Fruit fly (Drosophila melanogaster) whole organism, embryonic: ENCODE measurements around the gene ftz-f1.
A peak's percentile ranks its signal among the peaks of the same experiment; 100 is the strongest.

Source experiments
- B-H1 ChIP-seq: fragments of 200-800 bp; sonication (Bioruptor generic); IDR thresholded peaks from 3 replicates; pipeline ENCODE4 v1.3.6; 2022; ENCODE audit warnings: missing biosample characterization, missing genetic modification characterization
- CG10959 ChIP-seq: fragments of 200-800 bp; sonication (Bioruptor generic); IDR thresholded peaks from 2 replicates; pipeline ENCODE4 v1.3.6; 2022; ENCODE audit warnings: missing biosample characterization, missing genetic modification characterization
- CG12391 ChIP-seq: fragments of 200-800 bp; sonication (Bioruptor generic); optimal IDR thresholded peaks from 3 replicates; lab custom pipeline; 2018; ENCODE audit warnings: missing biosample characterization, mild to moderate bottlenecking, missing genetic modification characterization, moderate library complexity
- CG13424 ChIP-seq: fragments of 200-800 bp; sonication (Bioruptor generic); optimal IDR thresholded peaks from 2 replicates; lab custom pipeline; 2019; ENCODE audit warnings: missing biosample characterization, mild to moderate bottlenecking, missing genetic modification characterization, moderate library complexity
- CG13624 ChIP-seq: fragments of 200-800 bp; sonication (Bioruptor generic); optimal IDR thresholded peaks from 2 replicates; lab custom pipeline; 2016; ENCODE audit warnings: missing biosample characterization, missing genetic modification characterization
- CG15269 ChIP-seq: fragments of 200-800 bp; sonication (Bioruptor generic); optimal IDR thresholded peaks from 2 replicates; lab custom pipeline; 2018; ENCODE audit warnings: missing biosample characterization, mild to moderate bottlenecking, missing genetic modification characterization, moderate library complexity
- CG1529 ChIP-seq: fragments of 200-800 bp; sonication (Bioruptor generic); optimal IDR thresholded peaks from 3 replicates; lab custom pipeline; 2018; ENCODE audit warnings: missing biosample characterization, missing genetic modification characterization
- CG15514 ChIP-seq: fragments of 200-800 bp; sonication (Bioruptor generic); optimal IDR thresholded peaks from 3 replicates; lab custom pipeline; 2017; ENCODE audit warnings: missing biosample characterization, missing genetic modification characterization, mild to moderate bottlenecking, moderate library complexity, missing genetic modification reagents
- CG15696 ChIP-seq: fragments of 200-800 bp; sonication (Bioruptor generic); optimal IDR thresholded peaks from 2 replicates; lab custom pipeline; 2019; ENCODE audit warnings: missing biosample characterization, mild to moderate bottlenecking, missing genetic modification characterization, moderate library complexity
- CG1603 ChIP-seq: fragments of 200-800 bp; sonication (Bioruptor generic); optimal IDR thresholded peaks from 2 replicates; lab custom pipeline; 2019; ENCODE audit warnings: missing biosample characterization, mild to moderate bottlenecking, missing genetic modification characterization, moderate library complexity
- CG17361 ChIP-seq: fragments of 200-800 bp; sonication (Bioruptor generic); IDR thresholded peaks from 3 replicates; pipeline ENCODE4 v1.3.6; 2022; ENCODE audit warnings: missing biosample characterization, missing genetic modification characterization
- CG18476 ChIP-seq: fragments of 200-800 bp; sonication (Bioruptor generic); optimal IDR thresholded peaks from 2 replicates; lab custom pipeline; 2016; ENCODE audit warnings: missing biosample characterization, mild to moderate bottlenecking, missing genetic modification characterization
- CG31224 ChIP-seq: fragments of 200-800 bp; sonication (Bioruptor generic); IDR thresholded peaks from 2 replicates; pipeline ENCODE4 v1.3.6; 2022; ENCODE audit warnings: missing biosample characterization, missing genetic modification characterization
- CG32767 ChIP-seq: fragments of 200-800 bp; sonication (Bioruptor generic); IDR thresholded peaks from 2 replicates; pipeline ENCODE4 v1.3.6; 2022; ENCODE audit warnings: missing biosample characterization, missing genetic modification characterization
- CG3838 ChIP-seq: fragments of 200-800 bp; sonication (Bioruptor generic); optimal IDR thresholded peaks from 3 replicates; lab custom pipeline; 2016; ENCODE audit warnings: missing biosample characterization, missing genetic modification characterization
- CG6175 ChIP-seq: fragments of 200-800 bp; sonication (Bioruptor generic); IDR thresholded peaks from 3 replicates; pipeline ENCODE4 v1.3.6; 2022; ENCODE audit warnings: missing biosample characterization, missing genetic modification characterization
- CG6272 ChIP-seq: fragments of 200-800 bp; sonication (Bioruptor generic); IDR thresholded peaks from 2 replicates; pipeline ENCODE4 v1.3.6; 2022; ENCODE audit warnings: missing biosample characterization, missing genetic modification characterization
- CG6765 ChIP-seq: fragments of 200-800 bp; sonication (Bioruptor generic); optimal IDR thresholded peaks from 3 replicates; lab custom pipeline; 2017; ENCODE audit warnings: missing biosample characterization, mild to moderate bottlenecking, missing genetic modification characterization
- CG8281 ChIP-seq: fragments of 200-800 bp; sonication (Bioruptor generic); optimal IDR thresholded peaks from 2 replicates; lab custom pipeline; 2018; ENCODE audit warnings: missing biosample characterization, mild to moderate bottlenecking, missing genetic modification characterization, moderate library complexity
- CG9727 ChIP-seq: fragments of 200-800 bp; sonication (Bioruptor generic); optimal IDR thresholded peaks from 3 replicates; lab custom pipeline; 2017; ENCODE audit warnings: missing biosample characterization, mild to moderate bottlenecking, missing genetic modification characterization
- CTCF ChIP-seq: fragments of 200-800 bp; sonication (Bioruptor generic); optimal IDR thresholded peaks from 2 replicates; lab custom pipeline; 2017; ENCODE audit warnings: missing biosample characterization, mild to moderate bottlenecking, missing genetic modification characterization, moderate library complexity
- Chrac-16 ChIP-seq: fragments of 200-800 bp; sonication (Bioruptor generic); optimal IDR thresholded peaks from 3 replicates; lab custom pipeline; 2016; ENCODE audit warnings: missing biosample characterization, missing genetic modification characterization
- Doc3 ChIP-seq: fragments of 200-800 bp; sonication (Bioruptor generic); IDR thresholded peaks from 3 replicates; pipeline ENCODE4 v1.3.6; 2022; ENCODE audit warnings: missing biosample characterization, missing genetic modification characterization; ENCODE audit not compliant: partially characterized antibody
- E2f1 ChIP-seq: fragments of 200-800 bp; sonication (Bioruptor generic); IDR thresholded peaks from 2 replicates; pipeline ENCODE4 v1.3.6; 2022; ENCODE audit warnings: missing biosample characterization, missing genetic modification characterization
- Elba2 ChIP-seq: fragments of 200-800 bp; sonication (Bioruptor generic); optimal IDR thresholded peaks from 3 replicates; lab custom pipeline; 2016; ENCODE audit warnings: missing biosample characterization, missing genetic modification characterization
- Ets97D ChIP-seq: fragments of 200-800 bp; sonication (Bioruptor generic); optimal IDR thresholded peaks from 3 replicates; lab custom pipeline; 2016; ENCODE audit warnings: missing biosample characterization, missing genetic modification characterization
- Gug ChIP-seq: fragments of 200-800 bp; sonication (Bioruptor generic); IDR thresholded peaks from 4 replicates; pipeline ENCODE4 v1.3.6; 2022; ENCODE audit warnings: missing biosample characterization, missing genetic modification characterization
- Hmx ChIP-seq: fragments of 200-800 bp; sonication (Bioruptor generic); optimal IDR thresholded peaks from 2 replicates; lab custom pipeline; 2016; ENCODE audit warnings: missing biosample characterization, missing genetic modification characterization
- Hr39 ChIP-seq: fragments of >200 bp; optimal IDR thresholded peaks from 2 replicates; lab custom pipeline; 2017
- Hsf ChIP-seq: fragments of 200-800 bp; sonication (Bioruptor generic); optimal IDR thresholded peaks from 3 replicates; lab custom pipeline; 2016; ENCODE audit warnings: missing biosample characterization, missing genetic modification characterization
- NFAT ChIP-seq: fragments of 200-800 bp; sonication (Bioruptor generic); IDR thresholded peaks from 2 replicates; pipeline ENCODE4 v1.3.6; 2022; ENCODE audit warnings: missing biosample characterization, missing genetic modification characterization
- Pdp1 ChIP-seq, 2 experiments: fragments of 200-800 bp; sonication (Bioruptor generic); optimal IDR thresholded peaks; 3 replicates each; lab custom pipeline; 2016; ENCODE audit warnings: missing biosample characterization in 2 of 2, missing genetic modification characterization in 2 of 2, mild to moderate bottlenecking in 1 of 2, moderate library complexity in 1 of 2
- Poxn ChIP-seq: fragments of 200-800 bp; sonication (Bioruptor generic); IDR thresholded peaks from 2 replicates; pipeline ENCODE4 v1.3.6; 2022; ENCODE audit warnings: missing biosample characterization, missing genetic modification characterization
- ara ChIP-seq: fragments of 200-800 bp; sonication (Bioruptor generic); IDR thresholded peaks from 2 replicates; pipeline ENCODE4 v1.3.6; 2022; ENCODE audit warnings: missing biosample characterization, missing genetic modification characterization
- ash1 ChIP-seq: fragments of 200-800 bp; sonication (Bioruptor generic); optimal IDR thresholded peaks from 2 replicates; lab custom pipeline; 2018; ENCODE audit warnings: missing biosample characterization, mild to moderate bottlenecking, missing genetic modification characterization
- dimm ChIP-seq: fragments of 200-800 bp; sonication (Bioruptor generic); IDR thresholded peaks from 2 replicates; pipeline ENCODE4 v1.3.6; 2022; ENCODE audit warnings: missing biosample characterization, missing genetic modification characterization
- emc ChIP-seq: fragments of 200-800 bp; sonication (Bioruptor generic); optimal IDR thresholded peaks from 2 replicates; lab custom pipeline; 2016; ENCODE audit warnings: missing biosample characterization, missing genetic modification characterization
- fd3F ChIP-seq: fragments of 200-800 bp; sonication (Bioruptor generic); optimal IDR thresholded peaks from 2 replicates; lab custom pipeline; 2018; ENCODE audit warnings: missing biosample characterization, mild to moderate bottlenecking, missing genetic modification characterization, moderate library complexity
- hkb ChIP-seq, 2 experiments: fragments of 200-800 bp in 1 of 2; fragments of >200 bp in 1 of 2; sonication (Bioruptor generic) in 1 of 2; IDR thresholded peaks in 1 of 2; optimal IDR thresholded peaks in 1 of 2; 2 replicates each; pipeline versions ENCODE4 v1.3.6 to Lab custom; 2017 to 2022; ENCODE audit warnings: missing biosample characterization in 1 of 2, missing genetic modification characterization in 1 of 2
- inv ChIP-seq: fragments of 200-800 bp; sonication (Bioruptor generic); IDR thresholded peaks from 2 replicates; pipeline ENCODE4 v1.3.6; 2022; ENCODE audit warnings: missing biosample characterization, missing genetic modification characterization; ENCODE audit not compliant: partially characterized antibody
- kay ChIP-seq: fragments of 200-800 bp; sonication (Bioruptor generic); optimal IDR thresholded peaks from 2 replicates; lab custom pipeline; 2016; ENCODE audit warnings: missing biosample characterization, missing genetic modification characterization
- klu ChIP-seq: fragments of 200-800 bp; sonication (Bioruptor generic); IDR thresholded peaks from 2 replicates; pipeline ENCODE4 v1.3.6; 2022; ENCODE audit warnings: missing biosample characterization, missing genetic modification characterization
- kni ChIP-seq: fragments of 200-800 bp; sonication (Bioruptor generic); optimal IDR thresholded peaks from 3 replicates; lab custom pipeline; 2017; ENCODE audit warnings: mild to moderate bottlenecking, missing biosample characterization, missing genetic modification reagents, missing genetic modification characterization
- lov ChIP-seq, 2 experiments: fragments of 200-800 bp in 1 of 2; fragments of >200 bp in 1 of 2; sonication (Bioruptor generic) in 1 of 2; IDR thresholded peaks in 1 of 2; optimal IDR thresholded peaks in 1 of 2; 2 replicates in 1 of 2; 3 replicates in 1 of 2; pipeline versions ENCODE4 v1.3.6 to Lab custom; 2017 to 2022; ENCODE audit warnings: missing biosample characterization in 1 of 2, missing genetic modification characterization in 1 of 2
- luna ChIP-seq: fragments of 200-800 bp; sonication (Bioruptor generic); optimal IDR thresholded peaks from 2 replicates; lab custom pipeline; 2016; ENCODE audit warnings: missing biosample characterization, missing genetic modification characterization
- nau ChIP-seq: fragments of 200-800 bp; sonication (Bioruptor generic); optimal IDR thresholded peaks from 3 replicates; lab custom pipeline; 2017; ENCODE audit warnings: missing biosample characterization, mild to moderate bottlenecking, missing genetic modification characterization, missing genetic modification reagents
- psq ChIP-seq: fragments of 200-800 bp; sonication (Bioruptor generic); optimal IDR thresholded peaks from 2 replicates; lab custom pipeline; 2017; ENCODE audit warnings: missing biosample characterization, missing genetic modification characterization
- sd ChIP-seq: fragments of 200-800 bp; sonication (Bioruptor generic); optimal IDR thresholded peaks from 3 replicates; lab custom pipeline; 2018; ENCODE audit warnings: missing biosample characterization, mild to moderate bottlenecking, missing genetic modification characterization, moderate library complexity
- tup ChIP-seq: fragments of 200-800 bp; sonication (Bioruptor generic); optimal IDR thresholded peaks from 2 replicates; lab custom pipeline; 2016; ENCODE audit warnings: missing biosample characterization, mild to moderate bottlenecking, missing genetic modification characterization, moderate library complexity
- twi ChIP-seq: fragments of 200-800 bp; optimal IDR thresholded peaks from 2 replicates; lab custom pipeline; 2019; ENCODE audit warnings: missing biosample characterization, mild to moderate bottlenecking, missing genetic modification characterization, moderate library complexity

The ftz-f1 gene

DNA sequence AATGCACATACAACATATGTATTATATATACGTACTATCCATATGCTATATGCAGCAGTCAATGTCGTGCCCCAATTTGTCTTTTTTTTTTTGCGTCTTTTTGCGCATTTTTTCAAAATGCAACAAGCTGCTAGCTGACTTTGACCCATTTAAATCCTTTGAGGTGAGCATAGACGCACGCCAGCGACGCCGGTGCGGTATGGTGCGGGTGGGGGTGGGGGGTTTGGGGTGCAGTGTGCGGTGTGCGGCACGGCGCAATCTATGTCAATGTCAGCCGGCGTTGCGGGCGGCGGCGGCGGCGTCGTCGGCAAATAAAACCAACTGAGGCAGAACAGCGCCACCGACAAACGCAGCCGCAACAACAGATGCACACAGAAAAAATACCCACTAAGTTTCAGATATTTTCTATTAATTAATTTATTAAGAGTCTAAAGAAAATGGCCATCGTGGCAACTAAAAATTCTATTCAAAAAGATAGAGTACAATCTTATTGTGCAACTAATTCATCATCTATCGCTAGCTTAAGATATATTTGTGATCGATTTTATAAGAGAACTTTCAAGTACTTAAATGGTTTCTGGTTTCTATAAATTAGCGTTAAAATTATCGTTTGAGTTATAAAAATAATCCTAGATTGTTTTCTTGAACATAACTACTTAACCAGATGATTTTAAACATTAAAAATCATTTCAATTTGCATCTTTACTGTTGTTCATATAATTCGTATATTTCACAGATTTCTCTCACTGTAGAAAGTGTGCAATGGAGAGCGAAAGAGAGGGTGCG lies 5.9 kb downstream of the ftz-f1 start (continued):
- no peak for TF ChIP-seq hkb (optimal IDR thresholded peaks at IDR 0.05; lab: Kevin White, UChicago)
- TF ChIP-seq hkb (GFP tag; IDR thresholded peaks at IDR 0.05; lab: Robert Waterston, UW): peak; percentile 10; the same call in 1 of the 2 replicates
- TF ChIP-seq CG13624 (GFP tag; lab: Kevin White, UChicago): no peak
- TF ChIP-seq CG13424 (tag; lab: Kevin White, UChicago): peak; percentile 50
- TF ChIP-seq CG15696 (tag; lab: Kevin White, UChicago): no peak
- TF ChIP-seq emc (GFP tag; lab: Kevin White, UChicago): no peak
- no peak for TF ChIP-seq CG18476
- TF ChIP-seq Doc3 (GFP tag; lab: Robert Waterston, UW): no peak
- TF ChIP-seq Ets97D: no peak
- no peak for TF ChIP-seq twi (tag; lab: Kevin White, UChicago)
- no peak for TF ChIP-seq lov (optimal IDR thresholded peaks at IDR 0.05; lab: Kevin White, UChicago)
- TF ChIP-seq lov (GFP tag; IDR thresholded peaks at IDR 0.05; lab: Robert Waterston, UW): no peak
- no peak for TF ChIP-seq sd
- no peak for TF ChIP-seq Poxn (GFP tag; lab: Robert Waterston, UW)
- peak; percentile 59 for TF ChIP-seq CG12391 (tag; lab: Kevin White, UChicago)
- no peak for TF ChIP-seq Elba2 (GFP tag; lab: Kevin White, UChicago)
- TF ChIP-seq CG8281 (tag; lab: Kevin White, UChicago): no peak
- no peak for TF ChIP-seq CG6175 (GFP tag; lab: Robert Waterston, UW)
- TF ChIP-seq Hsf (GFP tag; lab: Kevin White, UChicago): no peak
- TF ChIP-seq Hmx: no peak
- TF ChIP-seq psq (GFP tag; lab: Kevin White, UChicago): no peak
- no peak for TF ChIP-seq CG1603
- no peak for TF ChIP-seq Gug (GFP tag; lab: Robert Waterston, UW)
- peak; percentile 37 for TF ChIP-seq CG9727 (GFP tag; lab: Kevin White, UChicago)
- no peak for TF ChIP-seq kni (GFP tag; lab: Kevin White, UChicago)
- no peak for TF ChIP-seq CG15514 (GFP tag; lab: Kevin White, UChicago)
- TF ChIP-seq CTCF (GFP tag; lab: Kevin White, UChicago): no peak
- TF ChIP-seq Chrac-16 (GFP tag; lab: Kevin White, UChicago): no peak
- no peak for TF ChIP-seq B-H1 (GFP tag; lab: Robert Waterston, UW)
- no peak for TF ChIP-seq tup (GFP tag; lab: Kevin White, UChicago)
- TF ChIP-seq NFAT: no peak
- no peak for TF ChIP-seq CG10959
- TF ChIP-seq Pdp1 (GFP tag; optimal IDR thresholded peaks at IDR 0.05; lab: Kevin White, UChicago): peak in 1 of 2 experiments; percentile 2
- TF ChIP-seq luna (GFP tag; lab: Kevin White, UChicago): no peak
- TF ChIP-seq CG6765 (GFP tag; lab: Kevin White, UChicago): no peak
- TF ChIP-seq ash1: no peak
- peak; percentile 12 for TF ChIP-seq nau (GFP tag; lab: Kevin White, UChicago)
- TF ChIP-seq klu: no peak
- no peak for TF ChIP-seq CG3838 (GFP tag; lab: Kevin White, UChicago)
- TF ChIP-seq CG15269 (tag; lab: Kevin White, UChicago): peak; percentile 34
- no peak for TF ChIP-seq CG32767
- TF ChIP-seq fd3F: no peak
- TF ChIP-seq kay (GFP tag; lab: Kevin White, UChicago): no peak
- TF ChIP-seq CG6272 (GFP tag; lab: Robert Waterston, UW): no peak
- TF ChIP-seq ara (GFP tag; lab: Robert Waterston, UW): no peak
- TF ChIP-seq CG31224: no peak
- TF ChIP-seq CG17361 (GFP tag; lab: Robert Waterston, UW): peak; percentile 74
- TF ChIP-seq inv (GFP tag; lab: Robert Waterston, UW): no peak
- TF ChIP-seq E2f1 (GFP tag; lab: Robert Waterston, UW): no peak
- no peak for TF ChIP-seq Hr39 (lab: Kevin White, UChicago)
- peak; percentile 15 for TF ChIP-seq CG1529 (GFP tag; lab: Kevin White, UChicago)
- no peak for TF ChIP-seq dimm
